Worm (Caenorhabditis elegans) whole organism, L1 larva: ENCODE results near the gene hlh-14.

Source experiments
- C16A3.4 ChIP-seq: fragments of 150-350 bp; optimal IDR thresholded peaks from 2 replicates; lab custom pipeline; 2014; ENCODE audit warnings: missing biosample characterization, missing genetic modification characterization
- Y116A8C.19 ChIP-seq: sonication (generic microtip); optimal IDR thresholded peaks from 2 replicates; lab custom pipeline; 2016; ENCODE audit warnings: missing compliant biosample characterization, missing genetic modification characterization, borderline replicate concordance
- aly-2 ChIP-seq: fragments of 150-350 bp; optimal IDR thresholded peaks from 2 replicates; lab custom pipeline; 2014; ENCODE audit warnings: missing biosample characterization, missing genetic modification characterization
- blmp-1 ChIP-seq: fragments of 150-350 bp; optimal IDR thresholded peaks from 2 replicates; lab custom pipeline; 2014; ENCODE audit warnings: missing biosample characterization, missing genetic modification characterization
- ceh-63 ChIP-seq: fragments of 200-800 bp; sonication (Bioruptor generic); optimal IDR thresholded peaks from 2 replicates; lab custom pipeline; 2018; ENCODE audit warnings: mild to moderate bottlenecking, missing genetic modification characterization, missing compliant biosample characterization
- ceh-8 ChIP-seq: fragments of 200-800 bp; sonication (Bioruptor generic); optimal IDR thresholded peaks from 2 replicates; lab custom pipeline; 2018; ENCODE audit warnings: mild to moderate bottlenecking, missing genetic modification characterization, moderate library complexity, missing compliant biosample characterization
- ceh-82 ChIP-seq, 3 experiments: fragments of 150-350 bp in 1 of 3; sonication (generic microtip) in 2 of 3; optimal IDR thresholded peaks; 2 replicates each; lab custom pipeline; 2014 to 2017; ENCODE audit warnings: missing biosample characterization in 3 of 3, missing genetic modification characterization in 3 of 3
- ceh-90 ChIP-seq: sonication (generic microtip); optimal IDR thresholded peaks from 2 replicates; lab custom pipeline; 2016; ENCODE audit warnings: missing genetic modification characterization, missing compliant biosample characterization
- ces-1 ChIP-seq: fragments of 150-350 bp; optimal IDR thresholded peaks from 2 replicates; lab custom pipeline; 2014; ENCODE audit warnings: missing biosample characterization, missing genetic modification reagents, missing genetic modification characterization
- dpl-1 ChIP-seq, 3 experiments: fragments of 150-350 bp in 2 of 3; sonication (generic microtip) in 1 of 3; optimal IDR thresholded peaks; 2 replicates each; lab custom pipeline; 2014 to 2017; ENCODE audit warnings: missing biosample characterization in 3 of 3, missing genetic modification characterization in 3 of 3, missing genetic modification reagents in 3 of 3
- dsc-1 ChIP-seq: sonication (generic microtip); optimal IDR thresholded peaks from 2 replicates; lab custom pipeline; 2016; ENCODE audit warnings: mild to moderate bottlenecking, missing genetic modification characterization, missing compliant biosample characterization
- efl-1 ChIP-seq, 4 experiments: fragments of 150-350 bp; optimal IDR thresholded peaks in 3 of 4; peaks in 1 of 4; 1 replicate in 1 of 4; 2 replicates in 3 of 4; lab custom pipeline; 2014; ENCODE audit warnings: missing biosample characterization in 2 of 4, missing genetic modification characterization in 2 of 4, missing genetic modification reagents in 2 of 4
- efl-3 ChIP-seq: fragments of 200-800 bp; sonication (Bioruptor generic); optimal IDR thresholded peaks from 2 replicates; lab custom pipeline; 2018; ENCODE audit warnings: mild to moderate bottlenecking, missing genetic modification characterization, missing compliant biosample characterization
- egl-13 ChIP-seq: sonication (generic microtip); optimal IDR thresholded peaks from 2 replicates; lab custom pipeline; 2016; ENCODE audit warnings: missing genotype, missing genetic modification reagents, missing genetic modification characterization, missing compliant biosample characterization
- elt-2 ChIP-seq: sonication (generic microtip); optimal IDR thresholded peaks from 2 replicates; lab custom pipeline; 2016; ENCODE audit warnings: missing genetic modification characterization, mild to moderate bottlenecking, inconsistent platforms, missing compliant biosample characterization, missing genetic modification reagents
- elt-3 ChIP-seq, 6 experiments: fragments of 150-350 bp in 1 of 6; sonication (generic microtip); optimal IDR thresholded peaks; 2 replicates each; lab custom pipeline; 2017 to 2018; ENCODE audit warnings: missing biosample characterization in 6 of 6, missing genetic modification characterization in 6 of 6, inconsistent platforms in 1 of 6
- ets-5 ChIP-seq: fragments of 200-800 bp; sonication (Bioruptor generic); IDR thresholded peaks from 2 replicates; pipeline ENCODE4 v1.3.6; 2022; ENCODE audit warnings: missing genetic modification characterization, missing compliant biosample characterization
- fkh-10 ChIP-seq: sonication (generic microtip); optimal IDR thresholded peaks from 2 replicates; lab custom pipeline; 2017; ENCODE audit warnings: missing biosample characterization, missing genetic modification reagents, missing genetic modification characterization
- fkh-8 ChIP-seq: sonication (generic microtip); optimal IDR thresholded peaks from 2 replicates; lab custom pipeline; 2016; ENCODE audit warnings: mild to moderate bottlenecking, missing genetic modification characterization, missing compliant biosample characterization
- lin-13 ChIP-seq: fragments of 150-350 bp; optimal IDR thresholded peaks from 2 replicates; lab custom pipeline; 2014; ENCODE audit warnings: missing biosample characterization, missing genetic modification reagents, missing genetic modification characterization
- lin-14 ChIP-seq: fragments of 200-800 bp; sonication (Bioruptor generic); optimal IDR thresholded peaks from 2 replicates; lab custom pipeline; 2018; ENCODE audit warnings: mild to moderate bottlenecking, missing genetic modification characterization, moderate library complexity, missing compliant biosample characterization
- lsy-2 ChIP-seq, 2 experiments: fragments of 150-350 bp; optimal IDR thresholded peaks; 2 replicates each; lab custom pipeline; 2014; ENCODE audit warnings: missing biosample characterization in 2 of 2, missing genetic modification characterization in 2 of 2
- mdl-1 ChIP-seq, 2 experiments: fragments of 150-350 bp; optimal IDR thresholded peaks; 2 replicates each; lab custom pipeline; 2014 to 2017; ENCODE audit warnings: missing biosample characterization in 2 of 2, missing genetic modification characterization in 2 of 2, inconsistent platforms in 1 of 2
- mep-1 ChIP-seq: fragments of 150-350 bp; optimal IDR thresholded peaks from 2 replicates; lab custom pipeline; 2014; ENCODE audit warnings: missing biosample characterization, missing genetic modification characterization
- nhr-237 ChIP-seq: fragments of 150-350 bp; optimal IDR thresholded peaks from 2 replicates; lab custom pipeline; 2014; ENCODE audit warnings: missing biosample characterization, missing genetic modification characterization
- nhr-28 ChIP-seq: fragments of 150-350 bp; optimal IDR thresholded peaks from 2 replicates; lab custom pipeline; 2014; ENCODE audit warnings: missing biosample characterization, missing genetic modification characterization
- nhr-85 ChIP-seq: sonication (generic microtip); peaks from one replicate; lab custom pipeline; 2016; ENCODE audit warnings: missing genetic modification characterization, inconsistent platforms, missing compliant biosample characterization
- nhr-90 ChIP-seq: sonication (generic microtip); optimal IDR thresholded peaks from 2 replicates; lab custom pipeline; 2016; ENCODE audit warnings: mild to moderate bottlenecking, missing genetic modification characterization, missing compliant biosample characterization; ENCODE audit not compliant: poor library complexity
- pax-3 ChIP-seq: fragments of 200-800 bp; sonication (Bioruptor generic); optimal IDR thresholded peaks from 2 replicates; lab custom pipeline; 2018; ENCODE audit warnings: mild to moderate bottlenecking, missing genetic modification characterization, moderate library complexity, missing compliant biosample characterization
- rnt-1 ChIP-seq: sonication (generic microtip); optimal IDR thresholded peaks from 2 replicates; lab custom pipeline; 2016; ENCODE audit warnings: mild to moderate bottlenecking, missing genetic modification characterization, moderate library complexity, missing compliant biosample characterization
- snpc-4 ChIP-seq: fragments of 150-350 bp; optimal IDR thresholded peaks from 2 replicates; lab custom pipeline; 2014; ENCODE audit warnings: missing biosample characterization, missing genetic modification characterization
- snu-23 ChIP-seq: sonication (generic microtip); optimal IDR thresholded peaks from 2 replicates; lab custom pipeline; 2016; ENCODE audit warnings: missing genetic modification characterization, missing compliant biosample characterization
- sox-4 ChIP-seq: sonication (generic microtip); optimal IDR thresholded peaks from 2 replicates; lab custom pipeline; 2016; ENCODE audit warnings: missing genetic modification characterization, missing compliant biosample characterization
- sptf-1 ChIP-seq: fragments of 150-350 bp; optimal IDR thresholded peaks from 2 replicates; lab custom pipeline; 2014; ENCODE audit warnings: missing biosample characterization, missing genetic modification characterization
- sup-37 ChIP-seq: fragments of 200-800 bp; sonication (Bioruptor generic); optimal IDR thresholded peaks from 2 replicates; lab custom pipeline; 2018; ENCODE audit warnings: mild to moderate bottlenecking, missing genetic modification characterization, missing compliant biosample characterization
- swsn-7 ChIP-seq: sonication (generic microtip); optimal IDR thresholded peaks from 2 replicates; lab custom pipeline; 2016; ENCODE audit warnings: missing genetic modification characterization, missing compliant biosample characterization
- tbx-2 ChIP-seq: sonication (generic microtip); optimal IDR thresholded peaks from 2 replicates; lab custom pipeline; 2016; ENCODE audit warnings: missing genetic modification characterization, missing compliant biosample characterization
- tlp-1 ChIP-seq: fragments of 150-350 bp; optimal IDR thresholded peaks from 2 replicates; lab custom pipeline; 2014; ENCODE audit warnings: missing biosample characterization, missing genetic modification characterization
- unc-62 ChIP-seq: fragments of 150-350 bp; optimal IDR thresholded peaks from 2 replicates; lab custom pipeline; 2014; ENCODE audit warnings: missing biosample characterization, missing genetic modification reagents, missing genetic modification characterization
- unc-98 ChIP-seq: fragments of 200-800 bp; sonication (Bioruptor generic); IDR thresholded peaks from 2 replicates; pipeline ENCODE4 v1.3.6; 2022; ENCODE audit warnings: missing genetic modification characterization, missing compliant biosample characterization
- vab-15 ChIP-seq: sonication (generic microtip); optimal IDR thresholded peaks from 2 replicates; lab custom pipeline; 2017; ENCODE audit warnings: missing genotype, mild to moderate bottlenecking, missing genetic modification characterization, missing compliant biosample characterization
- ztf-11 ChIP-seq, 2 experiments: sonication (generic microtip); optimal IDR thresholded peaks; 2 replicates each; lab custom pipeline; 2016 to 2017; ENCODE audit warnings: missing genetic modification characterization in 2 of 2, missing biosample characterization in 1 of 2, missing compliant biosample characterization in 1 of 2

hlh-14 gene

DNA sequence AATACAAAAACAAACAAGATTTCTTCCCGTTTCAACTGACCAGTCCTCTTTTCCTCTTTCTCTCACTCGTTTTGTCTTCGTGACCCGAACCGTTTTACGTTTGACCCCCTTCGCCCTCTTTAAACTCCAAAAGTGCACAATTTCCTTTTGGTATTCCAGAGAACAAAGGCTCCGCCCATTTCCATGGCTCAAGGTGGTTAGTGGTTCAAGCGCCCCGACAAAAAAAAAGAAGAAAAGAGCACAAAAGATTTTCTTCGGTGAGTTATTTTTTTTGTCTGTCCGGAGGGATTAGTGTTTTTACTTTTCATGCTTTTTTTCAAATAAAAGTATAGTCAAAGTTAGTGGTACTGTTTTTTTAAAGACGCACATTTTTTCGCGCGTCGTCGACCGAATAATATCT, 31.2 kb downstream of the hlh-14 start, which contains the start of gene osta-2:
Gene osta-2, plus strand, starts transcription at position 160 of the 400 bp plus-strand sequence.
- TF ChIP-seq fkh-8 (tag; lab: Kevin White, UChicago) (no peak), ets-5 (GFP tag; lab: Robert Waterston, UW) (no peak), sup-37 (GFP tag; lab: Kevin White, UChicago) (no peak), lin-14 (GFP tag; lab: Kevin White, UChicago) (peak; percentile 27), snpc-4 (no peak), blmp-1 (tag; lab: Kevin White, UChicago) (peak; percentile 12)
- TF ChIP-seq, all 84 proteins: peak for 2

DNA sequence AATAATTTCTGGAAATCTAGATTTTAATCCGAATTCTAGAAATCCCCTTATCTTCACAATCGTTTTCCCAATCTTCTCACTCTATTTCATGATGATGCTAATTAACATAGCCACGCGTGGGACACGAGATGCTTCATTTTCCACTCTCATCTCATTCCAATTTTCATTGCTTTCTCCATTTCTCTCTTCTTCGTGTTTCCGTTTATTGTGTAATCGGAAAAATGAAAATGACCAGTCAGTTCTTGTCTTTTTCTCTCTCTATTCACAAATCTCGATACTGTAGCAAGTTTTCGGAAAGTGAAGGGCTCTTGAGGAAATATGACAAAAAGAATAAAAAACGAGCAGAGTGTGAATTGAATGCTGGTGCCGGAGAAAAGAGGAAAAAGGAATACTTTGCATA, 34.2 kb downstream of the hlh-14 start:
- TF ChIP-seq blmp-1 (tag; lab: Kevin White, UChicago) (peak; percentile 93), lin-14 (GFP tag; lab: Kevin White, UChicago) (peak; percentile 55), nhr-85 (peak; percentile 15), tlp-1 (tag; lab: Kevin White, UChicago) (no peak), fkh-8 (tag; lab: Kevin White, UChicago) (no peak)

DNA sequence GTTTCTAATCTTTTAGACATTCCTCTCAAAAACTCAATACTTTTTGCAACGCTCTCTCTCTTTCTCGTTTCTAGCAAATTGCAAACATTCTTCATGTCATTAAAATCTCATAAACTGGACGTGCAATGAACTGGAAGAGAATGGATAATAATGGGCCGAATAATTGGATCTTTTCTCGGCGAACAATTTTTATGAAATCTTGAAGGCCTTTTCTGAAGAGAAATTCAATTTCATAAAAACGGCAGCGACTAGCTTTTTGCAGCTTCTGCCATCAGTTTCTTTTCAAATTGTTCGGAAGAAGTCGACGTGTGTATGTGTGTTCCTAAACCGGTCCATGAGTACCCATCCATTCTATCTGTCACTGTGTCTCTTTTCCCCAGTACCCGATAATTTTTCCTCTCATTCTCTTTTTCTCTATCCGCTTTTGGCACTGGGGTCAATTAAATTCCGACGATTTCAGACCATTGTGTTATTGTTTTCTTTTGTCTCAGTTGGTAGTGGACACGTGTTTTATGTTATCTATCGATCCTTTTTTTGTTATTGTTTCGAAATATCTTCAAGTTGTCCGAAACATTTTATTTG, 36.0 kb downstream of the hlh-14 start:
- TF ChIP-seq efl-1 (optimal IDR thresholded peaks at IDR 0.05; lab: Kevin White, UChicago): no peak
- peak in 1 of 2 experiments; percentile 50 for TF ChIP-seq efl-1 (GFP tag; optimal IDR thresholded peaks at IDR 0.05 in 1 of 2; lab: Kevin White, UChicago)
- no peak for TF ChIP-seq ceh-90 (tag; lab: Kevin White, UChicago)
- TF ChIP-seq nhr-237 (tag; lab: Kevin White, UChicago): no peak
- TF ChIP-seq unc-98 (GFP tag; lab: Robert Waterston, UW): no peak
- no peak for TF ChIP-seq ceh-63 (GFP tag; lab: Kevin White, UChicago)
- TF ChIP-seq sox-4 (tag; lab: Kevin White, UChicago): no peak
- TF ChIP-seq lin-14 (GFP tag; lab: Kevin White, UChicago): peak; percentile 46
- no peak for TF ChIP-seq sptf-1 (tag; lab: Kevin White, UChicago)
- TF ChIP-seq fkh-10 (GFP tag; lab: Kevin White, UChicago): peak; percentile 29
- TF ChIP-seq elt-2 (tag; lab: Kevin White, UChicago): no peak
- peak; percentile 69 for TF ChIP-seq blmp-1 (tag; lab: Kevin White, UChicago)
- TF ChIP-seq C16A3.4: no peak
- no peak for TF ChIP-seq dpl-1 (GFP tag; optimal IDR thresholded peaks at IDR 0.05; lab: Kevin White, UChicago)
- no peak for TF ChIP-seq egl-13 (tag; lab: Kevin White, UChicago)
- TF ChIP-seq nhr-85: peak; percentile 78
- no peak for TF ChIP-seq elt-3 (tag; optimal IDR thresholded peaks at IDR 0.05; lab: Kevin White, UChicago)
- peak; percentile 29 for TF ChIP-seq snu-23 (GFP tag; lab: Kevin White, UChicago)
- TF ChIP-seq dsc-1 (tag; lab: Kevin White, UChicago): no peak

DNA sequence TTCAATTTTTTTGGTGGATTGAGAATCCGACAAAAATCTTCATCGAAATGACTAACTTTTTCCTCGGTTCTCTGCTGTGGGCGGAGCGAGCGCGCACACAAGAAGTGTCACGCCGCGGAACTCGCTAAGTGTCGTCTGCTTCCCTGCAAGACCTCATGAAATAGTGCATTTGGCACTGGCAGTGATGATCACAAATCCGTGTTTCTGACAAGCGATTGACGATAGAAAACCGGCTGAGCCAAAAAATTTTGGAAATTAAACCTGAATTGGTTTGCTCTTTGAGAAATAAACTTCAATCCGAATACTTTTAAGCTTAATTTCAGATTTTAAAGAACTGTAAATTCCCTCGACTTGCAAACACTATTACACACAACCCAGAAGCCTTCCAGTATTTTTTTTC, 37.2 kb downstream of the hlh-14 start:
- TF ChIP-seq elt-2 (tag; lab: Kevin White, UChicago) (peak; percentile 87), unc-62 (no peak), sptf-1 (tag; lab: Kevin White, UChicago) (no peak), rnt-1 (peak; percentile 93), nhr-90 (tag; lab: Kevin White, UChicago) (peak; percentile 87), dsc-1 (tag; lab: Kevin White, UChicago) (peak; percentile 71), blmp-1 (tag; lab: Kevin White, UChicago) (peak; percentile 17), aly-2 (tag; lab: Kevin White, UChicago) (peak; percentile 49), ceh-63 (GFP tag; lab: Kevin White, UChicago) (no peak), tbx-2 (tag; lab: Kevin White, UChicago) (peak; percentile 75), nhr-28 (tag; lab: Kevin White, UChicago) (no peak), egl-13 (tag; lab: Kevin White, UChicago) (no peak), tlp-1 (tag; lab: Kevin White, UChicago) (no peak), ces-1 (GFP tag; lab: Kevin White, UChicago) (no peak), mep-1 (tag; lab: Kevin White, UChicago) (peak; percentile 51), pax-3 (no peak), swsn-7 (peak; percentile 78), mdl-1 (tag; optimal IDR thresholded peaks at IDR 0.05; lab: Kevin White, UChicago) (peak in 1 of 2 experiments; percentile 73), ztf-11 (tag; optimal IDR thresholded peaks at IDR 0.05; lab: Kevin White, UChicago) (no peak), efl-3 (GFP tag; lab: Kevin White, UChicago) (no peak), ceh-82 (tag; optimal IDR thresholded peaks at IDR 0.05; lab: Kevin White, UChicago) (peak; percentile 44 to 80 (median 70)), dpl-1 (GFP tag; optimal IDR thresholded peaks at IDR 0.05; lab: Kevin White, UChicago) (peak; percentile 40 to 50 (median 43)), lin-14 (GFP tag; lab: Kevin White, UChicago) (peak; percentile 71), ceh-8 (GFP tag; lab: Kevin White, UChicago) (no peak), vab-15 (no peak), snpc-4 (peak; percentile 99), lsy-2 (tag; optimal IDR thresholded peaks at IDR 0.05; lab: Kevin White, UChicago) (peak; percentile 55 to 77), sox-4 (tag; lab: Kevin White, UChicago) (no peak), Y116A8C.19 (tag; lab: Kevin White, UChicago) (no peak), lin-13 (peak; percentile 53)
